Fruit fly (Drosophila melanogaster): ENCODE results near the gene mbo.

The mbo gene

dm6 chr3R:12627691-12628148 is 51.1 kb downstream of the mbo start, which contains the start of the genes Vha55 and Snx3 (continued):
- TF ChIP-seq Dip3 (GFP tag; optimal IDR thresholded peaks at IDR 0.05) (peak; percentile 82), tio (GFP tag; optimal IDR thresholded peaks at IDR 0.05) (no peak), CG2199 (GFP tag; IDR thresholded peaks at IDR 0.05) (no peak), CG13123 (GFP tag; optimal IDR thresholded peaks at IDR 0.05) (peak; percentile 65), zen (tag; optimal IDR thresholded peaks at IDR 0.05) (peak; percentile 58), jigr1 (GFP tag; IDR thresholded peaks at IDR 0.05) (no peak), hkb (optimal IDR thresholded peaks at IDR 0.05) (peak; percentile 69), hkb (GFP tag; IDR thresholded peaks at IDR 0.05) (no peak), CG10462 (GFP tag; optimal IDR thresholded peaks at IDR 0.05) (peak; percentile 32), CG31441 (GFP tag; IDR thresholded peaks at IDR 0.05) (no peak), croc (GFP tag; conservative IDR thresholded peaks at IDR 0.05) (peak; percentile 31; the same call in 2 of the 3 replicates), CG17829 (tag; optimal IDR thresholded peaks at IDR 0.05) (peak; percentile 82), HHEX (GFP tag; optimal IDR thresholded peaks at IDR 0.05) (peak; percentile 16), CG6654 (GFP tag; optimal IDR thresholded peaks at IDR 0.05) (no peak), CG18599 (GFP tag; optimal IDR thresholded peaks at IDR 0.05) (peak; percentile 83), amos (GFP tag; IDR thresholded peaks at IDR 0.05; ENCODE audit: partially characterized antibody) (no peak), run (tag; optimal IDR thresholded peaks at IDR 0.05) (peak; percentile 3), bigmax (GFP tag; optimal IDR thresholded peaks at IDR 0.05) (peak; percentile 57), CG3847 (GFP tag; IDR thresholded peaks at IDR 0.05) (no peak), CG8281 (tag; optimal IDR thresholded peaks at IDR 0.05) (no peak), Awh (GFP tag; IDR thresholded peaks at IDR 0.05) (no peak), CG6813 (GFP tag; optimal IDR thresholded peaks at IDR 0.05) (no peak), CkIIα-i1 (GFP tag; IDR thresholded peaks at IDR 0.05) (no peak), CG15514 (GFP tag; optimal IDR thresholded peaks at IDR 0.05) (peak; percentile 98), CG10565 (GFP tag; optimal IDR thresholded peaks at IDR 0.05) (no peak), CG3838 (GFP tag; optimal IDR thresholded peaks at IDR 0.05) (peak; percentile 1), tap (tag; optimal IDR thresholded peaks at IDR 0.05) (no peak), Dip2 (GFP tag; IDR thresholded peaks at IDR 0.05) (no peak)

DNA sequence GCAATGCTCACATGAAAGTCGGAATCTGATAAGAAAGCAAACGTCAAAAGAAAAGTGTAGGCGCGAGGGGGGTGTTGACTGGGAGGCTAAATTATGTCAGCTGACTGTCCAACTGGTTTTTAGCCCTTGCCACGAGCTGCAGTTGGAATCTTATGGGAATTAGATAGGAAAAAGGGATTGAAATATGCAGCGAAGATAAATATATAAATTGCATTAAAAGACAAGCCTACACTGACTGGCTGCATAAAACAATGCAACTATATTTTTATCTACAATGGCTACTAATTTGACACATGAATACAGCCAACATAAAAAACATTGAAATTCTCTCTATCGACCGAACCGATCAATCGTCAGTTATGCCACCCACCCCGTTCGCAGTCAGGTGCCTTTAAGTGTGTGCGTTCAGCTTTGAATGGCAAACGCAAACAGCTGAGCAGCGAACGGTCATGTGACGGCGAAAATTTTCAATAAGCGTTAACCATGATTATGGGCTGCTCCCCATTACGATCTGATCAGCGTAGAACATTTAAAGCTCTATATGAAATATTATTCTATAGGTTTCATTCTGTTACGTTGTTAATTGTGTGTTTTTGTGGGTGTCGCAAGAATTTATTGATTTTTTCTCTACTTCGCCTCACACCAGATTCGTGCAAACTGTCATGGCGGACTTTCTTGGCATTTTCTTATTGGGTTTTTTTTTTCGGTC is 52.0 kb downstream of the mbo start:
- TF ChIP-seq crp (GFP tag; optimal IDR thresholded peaks at IDR 0.05) (peak in 1 of 2 experiments; percentile 75), dpn (GFP tag; optimal IDR thresholded peaks at IDR 0.05) (no peak), MTF-1 (GFP tag; optimal IDR thresholded peaks at IDR 0.05; ENCODE audit: borderline replicate concordance) (no peak), toy (GFP tag; IDR thresholded peaks at IDR 0.05) (no peak), Usf (GFP tag; optimal IDR thresholded peaks at IDR 0.05) (no peak), Abd-B (GFP tag; optimal IDR thresholded peaks at IDR 0.05) (no peak), stwl (tag; optimal IDR thresholded peaks at IDR 0.05) (peak; percentile 16), CG4820 (GFP tag; optimal IDR thresholded peaks at IDR 0.05) (no peak), CG6791 (GFP tag; IDR thresholded peaks at IDR 0.05; ENCODE audit: partially characterized antibody) (no peak), Opbp (GFP tag; IDR thresholded peaks at IDR 0.05; ENCODE audit: partially characterized antibody) (no peak), gsb (GFP tag; IDR thresholded peaks at IDR 0.05) (no peak), Gsc (GFP tag; IDR thresholded peaks at IDR 0.05) (no peak), CG15514 (GFP tag; optimal IDR thresholded peaks at IDR 0.05) (no peak), esg (GFP tag; conservative IDR thresholded peaks at IDR 0.05) (no peak), Sry-δ (GFP tag; optimal IDR thresholded peaks at IDR 0.05) (no peak), Mrtf (GFP tag; IDR thresholded peaks at IDR 0.05) (no peak), CG8388 (GFP tag; optimal IDR thresholded peaks at IDR 0.05) (no peak), CG2129 (GFP tag; IDR thresholded peaks at IDR 0.05; ENCODE audit: partially characterized antibody) (no peak), Tbp (GFP tag; optimal IDR thresholded peaks at IDR 0.05) (no peak), CG9817 (tag; optimal IDR thresholded peaks at IDR 0.05) (no peak), onecut (GFP tag; IDR thresholded peaks at IDR 0.05) (peak; percentile 98), jigr1 (GFP tag; IDR thresholded peaks at IDR 0.05) (no peak), chinmo (GFP tag; IDR thresholded peaks at IDR 0.05; ENCODE audit: partially characterized antibody) (no peak), psq (GFP tag; optimal IDR thresholded peaks at IDR 0.05) (peak; percentile 88), zen (tag; optimal IDR thresholded peaks at IDR 0.05) (peak; percentile 17)
